Fruit fly (Drosophila melanogaster) whole organism, embryonic: ENCODE data around the gene CG34296.
A peak's percentile ranks its signal among the peaks of the same experiment; 100 is the strongest.

ENCODE experiments used
- Antp ChIP-seq: fragments of 200-800 bp; sonication (Bioruptor generic); optimal IDR thresholded peaks from 3 replicates; lab custom pipeline; 2016; ENCODE audit warnings: missing biosample characterization, missing genetic modification characterization
- B-H2 ChIP-seq: fragments of 200-800 bp; sonication (Bioruptor generic); optimal IDR thresholded peaks from 2 replicates; lab custom pipeline; 2018; ENCODE audit warnings: missing biosample characterization, mild to moderate bottlenecking, missing genetic modification characterization
- BEAF-32 ChIP-seq: fragments of 200-800 bp; sonication (Bioruptor generic); optimal IDR thresholded peaks from 3 replicates; lab custom pipeline; 2017; ENCODE audit warnings: missing biosample characterization, missing genetic modification characterization, mild to moderate bottlenecking, moderate library complexity, missing genetic modification reagents
- CG10147 ChIP-seq: fragments of 200-800 bp; sonication (Bioruptor generic); optimal IDR thresholded peaks from 2 replicates; lab custom pipeline; 2019; ENCODE audit warnings: missing biosample characterization, mild to moderate bottlenecking, missing genetic modification characterization, moderate library complexity
- CG13296 ChIP-seq: fragments of 200-800 bp; sonication (Bioruptor generic); optimal IDR thresholded peaks from 3 replicates; lab custom pipeline; 2018; ENCODE audit warnings: missing biosample characterization, mild to moderate bottlenecking, missing genetic modification characterization
- CG13624 ChIP-seq: fragments of 200-800 bp; sonication (Bioruptor generic); optimal IDR thresholded peaks from 2 replicates; lab custom pipeline; 2016; ENCODE audit warnings: missing biosample characterization, missing genetic modification characterization
- CG13894 ChIP-seq: fragments of 200-800 bp; sonication (Bioruptor generic); optimal IDR thresholded peaks from 3 replicates; lab custom pipeline; 2018; ENCODE audit warnings: missing biosample characterization, mild to moderate bottlenecking, missing genetic modification characterization, moderate library complexity
- CG1603 ChIP-seq: fragments of 200-800 bp; sonication (Bioruptor generic); optimal IDR thresholded peaks from 2 replicates; lab custom pipeline; 2019; ENCODE audit warnings: missing biosample characterization, mild to moderate bottlenecking, missing genetic modification characterization, moderate library complexity
- CG1832 ChIP-seq: fragments of 200-800 bp; sonication (Bioruptor generic); optimal IDR thresholded peaks from 2 replicates; lab custom pipeline; 2017; ENCODE audit warnings: missing biosample characterization, mild to moderate bottlenecking, missing genetic modification characterization, inconsistent platforms
- CG2116 ChIP-seq: fragments of 200-800 bp; sonication (Bioruptor generic); optimal IDR thresholded peaks from 3 replicates; lab custom pipeline; 2018; ENCODE audit warnings: missing biosample characterization, mild to moderate bottlenecking, missing genetic modification characterization
- CG30020 ChIP-seq: fragments of 200-800 bp; optimal IDR thresholded peaks from 2 replicates; lab custom pipeline; 2019; ENCODE audit warnings: missing biosample characterization, mild to moderate bottlenecking, missing genetic modification characterization, moderate library complexity
- CG3281 ChIP-seq: fragments of 200-800 bp; sonication (Bioruptor generic); optimal IDR thresholded peaks from 3 replicates; lab custom pipeline; 2017; ENCODE audit warnings: missing biosample characterization, mild to moderate bottlenecking, missing genetic modification characterization
- CG3847 ChIP-seq: fragments of 200-800 bp; sonication (Bioruptor generic); IDR thresholded peaks from 2 replicates; pipeline ENCODE4 v1.3.6; 2022; ENCODE audit warnings: missing biosample characterization, missing genetic modification characterization
- CG4854 ChIP-seq: fragments of 200-800 bp; sonication (Bioruptor generic); optimal IDR thresholded peaks from 2 replicates; lab custom pipeline; 2016; ENCODE audit warnings: missing biosample characterization, missing genetic modification characterization, inconsistent platforms
- CG5245 ChIP-seq: fragments of 200-800 bp; sonication (Bioruptor generic); optimal IDR thresholded peaks from 3 replicates; lab custom pipeline; 2016; ENCODE audit warnings: missing biosample characterization, missing genetic modification characterization
- CG6272 ChIP-seq: fragments of 200-800 bp; sonication (Bioruptor generic); IDR thresholded peaks from 2 replicates; pipeline ENCODE4 v1.3.6; 2022; ENCODE audit warnings: missing biosample characterization, missing genetic modification characterization
- CG6689 ChIP-seq: fragments of 200-800 bp; sonication (Bioruptor generic); IDR thresholded peaks from 2 replicates; pipeline ENCODE4 v1.3.6; 2022; ENCODE audit warnings: missing biosample characterization, missing genetic modification characterization
- CG7987 ChIP-seq: fragments of 200-800 bp; sonication (Bioruptor generic); optimal IDR thresholded peaks from 2 replicates; lab custom pipeline; 2018; ENCODE audit warnings: missing biosample characterization, mild to moderate bottlenecking, missing genetic modification characterization, moderate library complexity
- CG8290 ChIP-seq, 3 experiments: fragments of 200-800 bp; sonication (Bioruptor generic); optimal IDR thresholded peaks; 2 replicates each; lab custom pipeline; 2016 to 2019; ENCODE audit warnings: missing biosample characterization in 3 of 3, missing genetic modification characterization in 3 of 3, mild to moderate bottlenecking in 2 of 3, moderate library complexity in 1 of 3
- Camta ChIP-seq: fragments of 200-800 bp; sonication (Bioruptor generic); optimal IDR thresholded peaks from 2 replicates; lab custom pipeline; 2016; ENCODE audit warnings: missing biosample characterization, missing genetic modification characterization
- CoRest ChIP-seq: fragments of 200-800 bp; sonication (Bioruptor generic); optimal IDR thresholded peaks from 3 replicates; lab custom pipeline; 2018; ENCODE audit warnings: missing biosample characterization, mild to moderate bottlenecking, missing genetic modification characterization, moderate library complexity
- D19B ChIP-seq: fragments of 200-800 bp; sonication (Bioruptor generic); optimal IDR thresholded peaks from 2 replicates; lab custom pipeline; 2017; ENCODE audit warnings: missing biosample characterization, mild to moderate bottlenecking, missing genetic modification characterization
- Dek ChIP-seq: fragments of 200-800 bp; sonication (Bioruptor generic); optimal IDR thresholded peaks from 3 replicates; lab custom pipeline; 2019; ENCODE audit warnings: missing biosample characterization, mild to moderate bottlenecking, missing genetic modification characterization, moderate library complexity
- HHEX ChIP-seq: fragments of 200-800 bp; sonication (Bioruptor generic); optimal IDR thresholded peaks from 3 replicates; lab custom pipeline; 2017; ENCODE audit warnings: missing biosample characterization, mild to moderate bottlenecking, missing genetic modification characterization, missing genetic modification reagents
- Hey ChIP-seq: fragments of 200-800 bp; sonication (Bioruptor generic); optimal IDR thresholded peaks from 3 replicates; lab custom pipeline; 2018; ENCODE audit warnings: missing biosample characterization, mild to moderate bottlenecking, missing genetic modification characterization
- HmgD ChIP-seq: fragments of 200-800 bp; sonication (Bioruptor generic); optimal IDR thresholded peaks from 3 replicates; lab custom pipeline; 2016; ENCODE audit warnings: missing biosample characterization, missing genetic modification characterization
- Hmx ChIP-seq: fragments of 200-800 bp; sonication (Bioruptor generic); optimal IDR thresholded peaks from 2 replicates; lab custom pipeline; 2016; ENCODE audit warnings: missing biosample characterization, missing genetic modification characterization
- MESR4 ChIP-seq: fragments of 200-800 bp; sonication (Bioruptor generic); optimal IDR thresholded peaks from 2 replicates; lab custom pipeline; 2018; ENCODE audit warnings: missing biosample characterization, mild to moderate bottlenecking, missing genetic modification characterization, moderate library complexity
- NC2β ChIP-seq: fragments of 200-800 bp; sonication (Bioruptor generic); optimal IDR thresholded peaks from 2 replicates; lab custom pipeline; 2016; ENCODE audit warnings: missing biosample characterization, missing genetic modification characterization
- Ravus ChIP-seq: fragments of 200-800 bp; sonication (Bioruptor generic); IDR thresholded peaks from 2 replicates; pipeline ENCODE4 v1.3.6; 2022; ENCODE audit warnings: missing biosample characterization, missing genetic modification characterization
- Rx ChIP-seq: fragments of 200-800 bp; sonication (Bioruptor generic); IDR thresholded peaks from 2 replicates; pipeline ENCODE4 v1.3.6; 2022; ENCODE audit warnings: missing biosample characterization, missing genetic modification characterization
- Scr ChIP-seq: fragments of 200-800 bp; sonication (Bioruptor generic); IDR thresholded peaks from 2 replicates; pipeline ENCODE4 v1.3.6; 2022; ENCODE audit warnings: missing biosample characterization, missing genetic modification characterization; ENCODE audit not compliant: partially characterized antibody
- Sin3A ChIP-seq: fragments of >200 bp; optimal IDR thresholded peaks from 2 replicates; lab custom pipeline; 2018
- Ssrp ChIP-seq: fragments of 200-800 bp; sonication (Bioruptor generic); optimal IDR thresholded peaks from 2 replicates; lab custom pipeline; 2018; ENCODE audit warnings: missing biosample characterization, mild to moderate bottlenecking, missing genetic modification characterization, moderate library complexity
- Usf ChIP-seq: fragments of 200-800 bp; sonication (Bioruptor generic); optimal IDR thresholded peaks from 2 replicates; lab custom pipeline; 2017; ENCODE audit warnings: missing genotype, missing biosample characterization, missing genetic modification characterization
- cato ChIP-seq: fragments of 200-800 bp; sonication (Bioruptor generic); optimal IDR thresholded peaks from 2 replicates; lab custom pipeline; 2016; ENCODE audit warnings: missing biosample characterization, missing genetic modification characterization, borderline replicate concordance
- danr ChIP-seq: fragments of 200-800 bp; sonication (Bioruptor generic); IDR thresholded peaks from 2 replicates; pipeline ENCODE4 v1.3.6; 2022; ENCODE audit warnings: missing biosample characterization, missing genetic modification characterization
- fd96Cb ChIP-seq: fragments of 200-800 bp; sonication (Bioruptor generic); optimal IDR thresholded peaks from 2 replicates; lab custom pipeline; 2018; ENCODE audit warnings: missing biosample characterization, mild to moderate bottlenecking, missing genetic modification characterization, moderate library complexity
- jumu ChIP-seq: fragments of 200-800 bp; sonication (Bioruptor generic); optimal IDR thresholded peaks from 3 replicates; lab custom pipeline; 2016; ENCODE audit warnings: missing biosample characterization, missing genetic modification characterization
- lilli ChIP-seq: fragments of 200-800 bp; sonication (Bioruptor generic); optimal IDR thresholded peaks from 3 replicates; lab custom pipeline; 2016; ENCODE audit warnings: missing biosample characterization, missing genetic modification characterization
- mam ChIP-seq: fragments of 200-800 bp; sonication (Bioruptor generic); optimal IDR thresholded peaks from 3 replicates; lab custom pipeline; 2016; ENCODE audit warnings: missing biosample characterization, missing genetic modification characterization
- mirr ChIP-seq: fragments of 200-800 bp; sonication (Bioruptor generic); optimal IDR thresholded peaks from 3 replicates; lab custom pipeline; 2018; ENCODE audit warnings: missing biosample characterization, mild to moderate bottlenecking, missing genetic modification characterization
- onecut ChIP-seq: fragments of 200-800 bp; sonication (Bioruptor generic); IDR thresholded peaks from 2 replicates; pipeline ENCODE4 v1.3.6; 2022; ENCODE audit warnings: missing biosample characterization, missing genetic modification characterization
- rib ChIP-seq: fragments of 200-800 bp; sonication (Bioruptor generic); IDR thresholded peaks from 2 replicates; pipeline ENCODE4 v1.3.6; 2022; ENCODE audit warnings: missing biosample characterization, missing genetic modification characterization
- schlank ChIP-seq: fragments of 200-800 bp; sonication (Bioruptor generic); optimal IDR thresholded peaks from 2 replicates; lab custom pipeline; 2018; ENCODE audit warnings: missing biosample characterization, mild to moderate bottlenecking, missing genetic modification characterization
- scrt ChIP-seq: fragments of 200-800 bp; sonication (Bioruptor generic); optimal IDR thresholded peaks from 2 replicates; lab custom pipeline; 2018; ENCODE audit warnings: missing biosample characterization, mild to moderate bottlenecking, missing genetic modification characterization, moderate library complexity
- sr ChIP-seq: fragments of 200-800 bp; sonication (Bioruptor generic); IDR thresholded peaks from 3 replicates; pipeline ENCODE4 v1.3.6; 2022; ENCODE audit warnings: missing biosample characterization, missing genetic modification characterization
- sug ChIP-seq: fragments of 200-800 bp; optimal IDR thresholded peaks from 2 replicates; lab custom pipeline; 2019; ENCODE audit warnings: missing biosample characterization, mild to moderate bottlenecking, missing genetic modification characterization, moderate library complexity
- usp ChIP-seq: fragments of >200 bp; optimal IDR thresholded peaks from 2 replicates; lab custom pipeline; 2017; ENCODE audit warnings: missing biosample characterization, missing genetic modification characterization
- vvl ChIP-seq: fragments of 200-800 bp; sonication (Bioruptor generic); IDR thresholded peaks from 2 replicates; pipeline ENCODE4 v1.3.6; 2022; ENCODE audit warnings: missing biosample characterization, missing genetic modification characterization
- zen ChIP-seq: fragments of 200-800 bp; sonication (Bioruptor generic); optimal IDR thresholded peaks from 3 replicates; lab custom pipeline; 2018; ENCODE audit warnings: missing biosample characterization, mild to moderate bottlenecking, missing genetic modification characterization, moderate library complexity

CG34296 gene

DNA sequence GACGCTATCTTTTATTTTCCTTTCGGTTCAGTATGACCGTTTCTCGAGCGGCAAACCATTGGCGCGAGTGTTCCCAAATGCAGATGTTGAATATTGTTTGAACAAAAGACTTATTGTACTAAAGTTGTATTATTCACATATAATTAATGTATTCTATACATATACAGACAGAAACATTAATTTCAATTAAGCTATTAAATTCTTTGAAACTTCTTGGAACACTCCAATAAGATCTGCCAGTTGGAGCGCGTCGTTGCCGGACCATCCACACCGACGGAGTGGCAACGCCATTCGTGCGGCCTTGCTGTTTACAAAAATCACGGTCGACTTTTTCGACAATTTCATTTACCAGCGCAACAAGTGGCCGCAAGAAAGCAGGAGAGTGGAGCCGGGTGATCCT is 22.7 kb downstream of the CG34296 start, which contains the start of the genes Wdr24 and IntS11 (continued):
- TF ChIP-seq sr (GFP tag; lab: Robert Waterston, UW): peak; percentile 31; the same call in 1 of the 3 replicates
- TF ChIP-seq NC2β (GFP tag; lab: Kevin White, UChicago): peak; percentile 50
- TF ChIP-seq zen (tag; lab: Kevin White, UChicago): peak; percentile 59
- TF ChIP-seq CG3281 (GFP tag; lab: Kevin White, UChicago): peak; percentile 71
- TF ChIP-seq Ravus (GFP tag; lab: Robert Waterston, UW): peak; percentile 68
- peak; percentile 90 for TF ChIP-seq mam (GFP tag; lab: Kevin White, UChicago)
- TF ChIP-seq schlank (tag; lab: Kevin White, UChicago): peak; percentile 63
- no peak for TF ChIP-seq CG13894
- TF ChIP-seq CG1832 (GFP tag; lab: Kevin White, UChicago): no peak
- peak; percentile 54 for TF ChIP-seq BEAF-32
- TF ChIP-seq CG2116 (GFP tag; lab: Kevin White, UChicago): peak; percentile 81
- TF ChIP-seq CG6272: peak; percentile 88
- peak; percentile 82 for TF ChIP-seq CG10147 (GFP tag; lab: Kevin White, UChicago)
- peak; percentile 45 for TF ChIP-seq CG30020
- TF ChIP-seq CG13624 (GFP tag; lab: Kevin White, UChicago): peak; percentile 86
- TF ChIP-seq rib (GFP tag; lab: Robert Waterston, UW): peak; percentile 91
- TF ChIP-seq mirr: peak; percentile 73
- peak; percentile 87 for TF ChIP-seq Rx (GFP tag; lab: Robert Waterston, UW)
- peak; percentile 38 for TF ChIP-seq cato (GFP tag; lab: Kevin White, UChicago)
- peak; percentile 96 for TF ChIP-seq vvl (GFP tag; lab: Robert Waterston, UW)
- no peak for TF ChIP-seq Hey (tag; lab: Kevin White, UChicago)
- peak; percentile 87 for TF ChIP-seq Usf (GFP tag; lab: Kevin White, UChicago)
- TF ChIP-seq jumu (GFP tag; lab: Kevin White, UChicago): peak; percentile 56
- peak; percentile 52 for TF ChIP-seq MESR4 (GFP tag; lab: Kevin White, UChicago)
- peak; percentile 74 for TF ChIP-seq Ssrp (tag; lab: Kevin White, UChicago)
- peak; percentile 51 for TF ChIP-seq Scr
- TF ChIP-seq CG1603 (tag; lab: Kevin White, UChicago): peak; percentile 89
- TF ChIP-seq lilli (GFP tag; lab: Kevin White, UChicago): peak; percentile 93
- no peak for TF ChIP-seq CG8290 (GFP tag; optimal IDR thresholded peaks at IDR 0.05; lab: Kevin White, UChicago)
- TF ChIP-seq CG8290 (tag; optimal IDR thresholded peaks at IDR 0.05; lab: Kevin White, UChicago): peak in 1 of 2 experiments; percentile 96
- TF ChIP-seq scrt (GFP tag; lab: Kevin White, UChicago): peak; percentile 77
- no peak for TF ChIP-seq CG5245 (GFP tag; lab: Kevin White, UChicago)
- peak; percentile 93 for TF ChIP-seq Sin3A (lab: Kevin White, UChicago)
- no peak for TF ChIP-seq D19B (GFP tag; lab: Kevin White, UChicago)
- peak; percentile 47 for TF ChIP-seq CG7987 (GFP tag; lab: Kevin White, UChicago)
- TF ChIP-seq CG4854 (GFP tag; lab: Kevin White, UChicago): peak; percentile 58
- peak; percentile 69 for TF ChIP-seq HHEX (GFP tag; lab: Kevin White, UChicago)
- peak; percentile 32 for TF ChIP-seq HmgD
- TF ChIP-seq B-H2 (GFP tag; lab: Kevin White, UChicago): peak; percentile 74
- peak; percentile 91 for TF ChIP-seq CoRest (tag; lab: Kevin White, UChicago)
- peak; percentile 88 for TF ChIP-seq CG6689 (GFP tag; lab: Robert Waterston, UW)
- TF ChIP-seq usp: no peak
- TF ChIP-seq danr (GFP tag; lab: Robert Waterston, UW): peak; percentile 90
- peak; percentile 31 for TF ChIP-seq Camta (GFP tag; lab: Kevin White, UChicago)
- TF ChIP-seq Hmx (GFP tag; lab: Kevin White, UChicago): no peak
- peak; percentile 23 for TF ChIP-seq onecut (GFP tag; lab: Robert Waterston, UW)
- TF ChIP-seq CG3847 (GFP tag; lab: Robert Waterston, UW): peak; percentile 96
- peak; percentile 75 for TF ChIP-seq fd96Cb
- TF ChIP-seq Antp: peak; percentile 58
- peak; percentile 90 for TF ChIP-seq Dek (tag; lab: Kevin White, UChicago)
- TF ChIP-seq CG13296 (GFP tag; lab: Kevin White, UChicago): peak; percentile 68
- TF ChIP-seq sug (tag; lab: Kevin White, UChicago): peak; percentile 89
